Fruit fly (Drosophila melanogaster): ENCODE results near the gene CG4069.

The CG4069 gene

dm6 chr3L:12514762-12515215 lies 22.3 kb downstream of the CG4069 start, which contains the start of the genes sti and tral:
Gene sti, minus strand, starts transcription at chr3L:12514815.
Gene tral, plus strand, starts transcription at chr3L:12515059.
- TF ChIP-seq CG17912 (GFP tag; optimal IDR thresholded peaks at IDR 0.05), result peak; percentile 69
- peak; percentile 61 for TF ChIP-seq CG10274 (GFP tag; optimal IDR thresholded peaks at IDR 0.05)
- peak; percentile 41 for TF ChIP-seq CG4707 (GFP tag; optimal IDR thresholded peaks at IDR 0.05)
- peak; percentile 70 for TF ChIP-seq Spps (tag; optimal IDR thresholded peaks at IDR 0.05)
- TF ChIP-seq ssp (GFP tag; IDR thresholded peaks at IDR 0.05), result peak; percentile 70
- peak; percentile 67 for TF ChIP-seq Tbp (GFP tag; optimal IDR thresholded peaks at IDR 0.05)
- peak; percentile 75 for TF ChIP-seq CrebB (tag; optimal IDR thresholded peaks at IDR 0.05)
- TF ChIP-seq CG17829 (tag; optimal IDR thresholded peaks at IDR 0.05), result peak; percentile 91
- TF ChIP-seq CG1647 (GFP tag; optimal IDR thresholded peaks at IDR 0.05), result peak; percentile 95
- peak; percentile 40 for TF ChIP-seq Asciz (GFP tag; optimal IDR thresholded peaks at IDR 0.05)
- TF ChIP-seq org-1 (GFP tag; optimal IDR thresholded peaks at IDR 0.05), result peak; percentile 52
- TF ChIP-seq Dll (GFP tag; IDR thresholded peaks at IDR 0.05; ENCODE audit: partially characterized antibody), result peak; percentile 31; the same call in 2 of the 4 replicates
- peak; percentile 86 for TF ChIP-seq CG17359 (tag; optimal IDR thresholded peaks at IDR 0.05)
- no peak for TF ChIP-seq CG17568 (GFP tag; optimal IDR thresholded peaks at IDR 0.05)
- TF ChIP-seq fd3F (GFP tag; optimal IDR thresholded peaks at IDR 0.05), result peak; percentile 73
- TF ChIP-seq usp (GFP tag; optimal IDR thresholded peaks at IDR 0.05), result no peak
- peak; percentile 24; the same call in 1 of the 2 replicates for TF ChIP-seq CG43689 (GFP tag; IDR thresholded peaks at IDR 0.05)
- TF ChIP-seq z (GFP tag; IDR thresholded peaks at IDR 0.05), result no peak
- TF ChIP-seq Lpt (GFP tag; optimal IDR thresholded peaks at IDR 0.05), result no peak
- TF ChIP-seq Eip74EF (GFP tag; optimal IDR thresholded peaks at IDR 0.05), result no peak
- peak; percentile 76 for TF ChIP-seq CG10979 (tag; optimal IDR thresholded peaks at IDR 0.05)
- peak; percentile 79; the same call in 2 of the 3 replicates for TF ChIP-seq CG34422 (GFP tag; IDR thresholded peaks at IDR 0.05)
- peak; percentile 74 for TF ChIP-seq CG8765 (GFP tag; IDR thresholded peaks at IDR 0.05)
- peak; percentile 57 for TF ChIP-seq gsb (GFP tag; IDR thresholded peaks at IDR 0.05)
- peak; percentile 38; the same call in 1 of the 3 replicates for TF ChIP-seq jigr1 (GFP tag; IDR thresholded peaks at IDR 0.05)
- peak; percentile 65 for TF ChIP-seq wor (GFP tag; IDR thresholded peaks at IDR 0.05)
- no peak for TF ChIP-seq tio (GFP tag; optimal IDR thresholded peaks at IDR 0.05)
- TF ChIP-seq ERR (GFP tag; optimal IDR thresholded peaks at IDR 0.05), result peak; percentile 86
- peak; percentile 93 for TF ChIP-seq lab (GFP tag; optimal IDR thresholded peaks at IDR 0.05)
- no peak for TF ChIP-seq bigmax (GFP tag; optimal IDR thresholded peaks at IDR 0.05)
- peak; percentile 87 for TF ChIP-seq caup (GFP tag; optimal IDR thresholded peaks at IDR 0.05; ENCODE audit: severe bottlenecking)
- no peak for TF ChIP-seq Hr78 (GFP tag; optimal IDR thresholded peaks at IDR 0.05)
- no peak for TF ChIP-seq pita (GFP tag; optimal IDR thresholded peaks at IDR 0.05)
- TF ChIP-seq CG9727 (GFP tag; optimal IDR thresholded peaks at IDR 0.05), result peak; percentile 88
- TF ChIP-seq dan (GFP tag; IDR thresholded peaks at IDR 0.05), result no peak
- TF ChIP-seq B-H2 (GFP tag; optimal IDR thresholded peaks at IDR 0.05), result peak; percentile 92
- TF ChIP-seq Max (GFP tag; optimal IDR thresholded peaks at IDR 0.05), result peak; percentile 88
- peak; percentile 96 for TF ChIP-seq Dp (GFP tag; optimal IDR thresholded peaks at IDR 0.05)
- TF ChIP-seq Ssrp (tag; optimal IDR thresholded peaks at IDR 0.05), result peak; percentile 78
- no peak for TF ChIP-seq Abd-B (GFP tag; optimal IDR thresholded peaks at IDR 0.05)
- TF ChIP-seq crc (GFP tag; optimal IDR thresholded peaks at IDR 0.05), result peak; percentile 77
- peak; percentile 97 for TF ChIP-seq lilli (GFP tag; optimal IDR thresholded peaks at IDR 0.05)
- TF ChIP-seq CG5180 (GFP tag; optimal IDR thresholded peaks at IDR 0.05), result no peak
- TF ChIP-seq Pdp1 (GFP tag; optimal IDR thresholded peaks at IDR 0.05), result peak; percentile 84 to 95
- TF ChIP-seq zfh2 (GFP tag; optimal IDR thresholded peaks at IDR 0.05), result peak; percentile 96
- TF ChIP-seq Poxn (GFP tag; IDR thresholded peaks at IDR 0.05), result peak; percentile 76
- TF ChIP-seq CG11696 (GFP tag; IDR thresholded peaks at IDR 0.05), result peak; percentile 41; the same call in 1 of the 2 replicates
- TF ChIP-seq trem (tag; optimal IDR thresholded peaks at IDR 0.05), result peak; percentile 97
- peak; percentile 80 for TF ChIP-seq HLH3B (GFP tag; IDR thresholded peaks at IDR 0.05)
